Worm (Caenorhabditis elegans) whole organism, L2 larva: ENCODE results near the gene T03G11.9.

ENCODE experiments used
- C34F6.9 ChIP-seq: fragments of 150-350 bp; optimal IDR thresholded peaks from 2 replicates; lab custom pipeline; 2014; ENCODE audit warnings: missing biosample characterization, missing genetic modification characterization
- F13H6.1 ChIP-seq: sonication (generic microtip); optimal IDR thresholded peaks from 2 replicates; lab custom pipeline; 2016; ENCODE audit warnings: missing genetic modification characterization, missing compliant biosample characterization
- Y55F3AM.14 ChIP-seq: fragments of 200-800 bp; sonication (Bioruptor generic); optimal IDR thresholded peaks from 2 replicates; lab custom pipeline; 2018; ENCODE audit warnings: mild to moderate bottlenecking, missing genetic modification characterization, missing compliant biosample characterization
- ZK546.5 ChIP-seq: sonication (generic microtip); optimal IDR thresholded peaks from 2 replicates; lab custom pipeline; 2017; ENCODE audit warnings: missing biosample characterization, missing genetic modification characterization
- ama-1 ChIP-seq: fragments of 150-350 bp; optimal IDR thresholded peaks from 2 replicates; lab custom pipeline; 2018; ENCODE audit warnings: inconsistent platforms
- blmp-1 ChIP-seq: sonication (generic microtip); optimal IDR thresholded peaks from 2 replicates; lab custom pipeline; 2017; ENCODE audit warnings: missing genetic modification characterization, mild to moderate bottlenecking, missing compliant biosample characterization, antibody characterized with exemption, moderate library complexity; ENCODE audit not compliant: insufficient read depth
- ceh-16 ChIP-seq: fragments of 150-350 bp; optimal IDR thresholded peaks from 2 replicates; lab custom pipeline; 2014; ENCODE audit warnings: missing biosample characterization, missing genetic modification characterization
- ceh-82 ChIP-seq: fragments of 150-350 bp; optimal IDR thresholded peaks from 2 replicates; lab custom pipeline; 2014; ENCODE audit warnings: missing biosample characterization, missing genetic modification characterization
- crh-2 ChIP-seq: sonication (generic microtip); optimal IDR thresholded peaks from 2 replicates; lab custom pipeline; 2017; ENCODE audit warnings: missing biosample characterization, missing genetic modification characterization
- dmd-4 ChIP-seq: sonication (generic microtip); optimal IDR thresholded peaks from 2 replicates; lab custom pipeline; 2017; ENCODE audit warnings: missing biosample characterization, missing genetic modification characterization
- egl-27 ChIP-seq: sonication (generic microtip); optimal IDR thresholded peaks from 3 replicates; lab custom pipeline; 2017; ENCODE audit warnings: missing biosample characterization, missing genetic modification reagents, missing genetic modification characterization
- fos-1 ChIP-seq: fragments of 150-350 bp; optimal IDR thresholded peaks from 2 replicates; lab custom pipeline; 2014; ENCODE audit warnings: missing biosample characterization, missing genetic modification characterization
- gmeb-1 ChIP-seq: fragments of 150-350 bp; optimal IDR thresholded peaks from 2 replicates; lab custom pipeline; 2014; ENCODE audit warnings: missing biosample characterization, missing genetic modification characterization
- lin-13 ChIP-seq: fragments of 150-350 bp; optimal IDR thresholded peaks from 2 replicates; lab custom pipeline; 2014; ENCODE audit warnings: missing biosample characterization, missing genetic modification reagents, missing genetic modification characterization
- mab-5 ChIP-seq: fragments of 150-350 bp; optimal IDR thresholded peaks from 2 replicates; lab custom pipeline; 2014; ENCODE audit warnings: missing biosample characterization, missing genetic modification characterization
- mdl-1 ChIP-seq, 2 experiments: fragments of 150-350 bp in 1 of 2; sonication (generic microtip) in 1 of 2; optimal IDR thresholded peaks; 2 replicates each; lab custom pipeline; 2017; ENCODE audit warnings: missing biosample characterization in 2 of 2, missing genetic modification characterization in 2 of 2
- nhr-10 ChIP-seq: sonication (generic microtip); optimal IDR thresholded peaks from 2 replicates; lab custom pipeline; 2017; ENCODE audit warnings: missing biosample characterization, missing genetic modification characterization
- nhr-12 ChIP-seq: fragments of 150-350 bp; optimal IDR thresholded peaks from 2 replicates; lab custom pipeline; 2014; ENCODE audit warnings: missing biosample characterization, missing genetic modification characterization
- nhr-129 ChIP-seq: fragments of 150-350 bp; optimal IDR thresholded peaks from 2 replicates; lab custom pipeline; 2014; ENCODE audit warnings: missing biosample characterization, missing genetic modification characterization
- nhr-21 ChIP-seq: fragments of 150-350 bp; optimal IDR thresholded peaks from 2 replicates; lab custom pipeline; 2014; ENCODE audit warnings: missing biosample characterization, missing genetic modification characterization
- nhr-23 ChIP-seq: fragments of 150-350 bp; optimal IDR thresholded peaks from 2 replicates; lab custom pipeline; 2014; ENCODE audit warnings: missing biosample characterization, missing genetic modification reagents, missing genetic modification characterization
- nhr-237 ChIP-seq: fragments of 150-350 bp; optimal IDR thresholded peaks from 2 replicates; lab custom pipeline; 2014; ENCODE audit warnings: missing biosample characterization, missing genetic modification characterization
- nhr-25 ChIP-seq: fragments of 150-350 bp; sonication (generic microtip); optimal IDR thresholded peaks from 3 replicates; lab custom pipeline; 2014; ENCODE audit warnings: missing biosample characterization, missing genetic modification characterization
- nhr-77 ChIP-seq: fragments of 150-350 bp; optimal IDR thresholded peaks from 2 replicates; lab custom pipeline; 2014; ENCODE audit warnings: missing biosample characterization, missing genetic modification characterization
- peb-1 ChIP-seq: fragments of 150-350 bp; optimal IDR thresholded peaks from 2 replicates; lab custom pipeline; 2014; ENCODE audit warnings: missing biosample characterization, missing genetic modification characterization
- sem-4 ChIP-seq: fragments of 150-350 bp; optimal IDR thresholded peaks from 2 replicates; lab custom pipeline; 2014; ENCODE audit warnings: missing biosample characterization, missing genetic modification reagents, missing genetic modification characterization
- sma-3 ChIP-seq: sonication (generic microtip); optimal IDR thresholded peaks from 2 replicates; lab custom pipeline; 2016; ENCODE audit warnings: missing genetic modification reagents, missing genetic modification characterization, missing compliant biosample characterization
- sma-9 ChIP-seq, 2 experiments: fragments of 150-350 bp in 1 of 2; sonication (generic microtip) in 1 of 2; optimal IDR thresholded peaks; 2 replicates each; lab custom pipeline; 2014 to 2016; ENCODE audit warnings: missing genetic modification characterization in 2 of 2, mild to moderate bottlenecking in 1 of 2, missing biosample characterization in 1 of 2, missing compliant biosample characterization in 1 of 2, missing genetic modification reagents in 1 of 2, moderate library complexity in 1 of 2
- snpc-4 ChIP-seq: fragments of 150-350 bp; optimal IDR thresholded peaks from 2 replicates; lab custom pipeline; 2014; ENCODE audit warnings: missing biosample characterization, missing genetic modification characterization
- unc-55 ChIP-seq: fragments of 150-350 bp; sonication (generic microtip); optimal IDR thresholded peaks from 3 replicates; lab custom pipeline; 2014; ENCODE audit warnings: missing biosample characterization, missing genetic modification reagents, missing genetic modification characterization
- ztf-1 ChIP-seq: fragments of 200-800 bp; sonication (Bioruptor generic); conservative IDR thresholded peaks from 2 replicates; pipeline ENCODE4 v1.3.6; 2022; ENCODE audit warnings: missing genetic modification characterization, missing compliant biosample characterization
- ztf-4 ChIP-seq: fragments of 150-350 bp; optimal IDR thresholded peaks from 2 replicates; lab custom pipeline; 2014; ENCODE audit warnings: missing biosample characterization, missing genetic modification characterization

Gene T03G11.9

DNA sequence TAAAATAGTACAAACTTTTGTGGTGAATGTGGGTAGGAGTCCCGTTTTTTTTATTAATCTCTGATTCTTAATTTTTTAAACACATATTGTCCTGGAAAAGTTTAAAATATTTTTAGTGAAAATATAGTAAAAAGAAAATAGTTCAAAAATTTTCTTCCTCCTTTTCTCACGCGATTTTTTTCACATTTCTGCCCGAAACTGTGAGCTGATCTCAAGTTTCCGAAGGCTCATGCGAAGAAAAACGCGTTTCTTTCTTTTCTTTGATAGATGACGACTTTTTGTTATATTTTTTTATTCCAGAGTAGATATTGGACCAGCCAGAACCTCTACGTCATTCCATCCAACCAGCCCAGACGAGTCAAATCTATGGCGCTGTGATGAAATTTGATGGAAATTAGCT, at the start of gene T03G11.9:
Gene T03G11.9, plus strand, starts transcription at position 301 of the 400 bp plus-strand sequence.
- TF ChIP-seq Y55F3AM.14 (no peak), mdl-1 (tag; optimal IDR thresholded peaks at IDR 0.05; lab: Kevin White, UChicago) (no peak), ZK546.5 (tag; lab: Kevin White, UChicago) (no peak), F13H6.1 (tag; lab: Kevin White, UChicago) (no peak), peb-1 (no peak)

DNA sequence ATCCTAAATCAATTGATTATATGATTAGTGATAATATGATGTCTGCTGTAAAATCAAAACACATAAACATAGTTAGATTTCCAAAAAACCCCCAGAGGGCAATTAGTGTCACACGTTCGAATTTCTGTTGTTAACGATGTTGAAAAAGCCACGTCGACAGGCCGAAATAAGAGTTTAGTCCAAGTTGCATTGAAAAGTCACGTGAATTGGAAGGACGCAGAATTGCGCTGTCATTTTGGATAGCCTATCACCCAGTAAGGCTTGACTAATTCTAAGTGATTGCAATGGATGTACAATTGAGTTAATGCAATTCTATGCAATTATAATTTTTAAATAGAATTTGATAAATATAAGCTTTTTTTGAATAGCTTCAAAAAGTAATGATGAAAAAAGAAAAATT, 48.5 kb upstream of the T03G11.9 start:
- TF ChIP-seq sem-4, result no peak
- no peak for TF ChIP-seq ama-1 (lab: Kevin White, UChicago)
- TF ChIP-seq ztf-1, result no peak
- no peak for TF ChIP-seq lin-13 (GFP tag; lab: Kevin White, UChicago)
- TF ChIP-seq ztf-4 (tag; lab: Kevin White, UChicago), result no peak
- no peak for TF ChIP-seq nhr-12 (tag; lab: Kevin White, UChicago)
- TF ChIP-seq nhr-23 (tag; lab: Kevin White, UChicago), result no peak
- no peak for TF ChIP-seq sma-9 (GFP tag; optimal IDR thresholded peaks at IDR 0.05; lab: Kevin White, UChicago)
- TF ChIP-seq sma-9 (tag; optimal IDR thresholded peaks at IDR 0.05; lab: Kevin White, UChicago), result no peak
- peak; percentile 24 for TF ChIP-seq nhr-129 (tag; lab: Kevin White, UChicago)
- TF ChIP-seq crh-2 (tag; lab: Kevin White, UChicago), result peak; percentile 76
- no peak for TF ChIP-seq nhr-10
- TF ChIP-seq ceh-82, result no peak
- no peak for TF ChIP-seq ceh-16
- TF ChIP-seq nhr-25 (tag; lab: Kevin White, UChicago), result peak; percentile 8
- TF ChIP-seq snpc-4 (tag; lab: Kevin White, UChicago), result no peak
- TF ChIP-seq dmd-4 (tag; lab: Kevin White, UChicago), result no peak
- TF ChIP-seq sma-3 (GFP tag; lab: Kevin White, UChicago), result peak; percentile 0
- TF ChIP-seq mab-5 (tag; lab: Kevin White, UChicago), result no peak

DNA sequence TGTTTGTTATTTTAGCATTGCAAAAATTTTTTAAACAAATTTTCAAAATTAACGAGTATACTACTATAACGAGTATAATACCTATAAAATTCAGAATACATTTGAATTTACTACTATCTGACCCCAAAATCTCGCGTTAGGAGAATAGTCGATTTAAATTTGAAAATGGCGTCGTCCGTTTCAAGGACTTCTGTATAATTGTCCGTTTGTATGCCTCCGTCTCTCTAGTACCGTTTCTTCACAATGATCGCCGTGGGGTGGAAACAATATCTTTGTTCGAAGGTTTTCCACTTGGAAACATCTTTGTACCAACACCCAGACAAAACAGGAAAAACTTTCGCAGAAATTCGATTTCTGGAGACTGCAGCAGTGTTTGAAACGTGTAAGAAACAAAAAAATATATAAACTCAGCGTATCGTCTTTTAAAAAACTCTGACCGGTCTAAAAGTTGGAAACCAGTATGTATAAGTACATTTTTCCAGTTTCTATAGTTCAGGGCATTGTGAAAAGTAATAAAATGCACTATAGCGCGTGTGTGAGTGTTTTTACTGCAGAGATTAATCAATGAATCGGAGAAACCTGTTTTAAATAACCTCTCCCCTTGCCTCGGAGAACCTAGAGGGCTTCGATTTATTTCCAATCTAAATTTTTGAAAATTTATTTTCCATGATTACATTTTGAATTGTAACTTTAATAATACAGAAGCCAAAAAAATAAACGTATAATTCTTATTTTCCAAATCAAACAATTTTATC, 46.1 kb upstream of the T03G11.9 start:
- TF ChIP-seq blmp-1 (tag; lab: Kevin White, UChicago) (no peak), sma-9 (GFP tag; optimal IDR thresholded peaks at IDR 0.05; lab: Kevin White, UChicago) (peak; percentile 42), sma-9 (tag; optimal IDR thresholded peaks at IDR 0.05; lab: Kevin White, UChicago) (no peak), nhr-25 (tag; lab: Kevin White, UChicago) (peak; percentile 27), nhr-129 (tag; lab: Kevin White, UChicago) (peak; percentile 5), ceh-16 (peak; percentile 49), peb-1 (no peak), lin-13 (GFP tag; lab: Kevin White, UChicago) (no peak)

DNA sequence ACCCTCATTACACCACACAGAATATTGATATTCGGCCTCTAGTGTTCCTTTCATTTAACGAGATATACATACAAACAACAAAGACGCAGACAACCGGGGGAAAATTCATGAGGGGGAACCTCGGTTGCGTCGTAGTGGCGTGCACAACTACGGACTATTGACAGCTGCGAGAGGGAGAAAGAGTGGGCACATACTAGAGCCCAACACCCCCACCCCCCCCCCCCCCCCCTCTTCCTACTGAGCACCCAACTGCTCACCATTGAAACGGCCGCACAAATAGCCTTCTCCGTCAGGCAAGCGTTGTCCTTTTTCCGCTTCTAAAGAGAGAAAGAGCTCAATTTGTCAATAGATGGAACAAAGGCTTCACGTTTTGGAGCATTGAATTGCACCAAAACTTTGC, 43.9 kb upstream of the T03G11.9 start:
- TF ChIP-seq mdl-1 (tag; optimal IDR thresholded peaks at IDR 0.05; lab: Kevin White, UChicago) (no peak), C34F6.9 (tag; lab: Kevin White, UChicago) (peak; percentile 31), ceh-82 (no peak), sma-9 (GFP tag; optimal IDR thresholded peaks at IDR 0.05; lab: Kevin White, UChicago) (peak; percentile 41), sma-9 (tag; optimal IDR thresholded peaks at IDR 0.05; lab: Kevin White, UChicago) (no peak), Y55F3AM.14 (peak; percentile 19), unc-55 (GFP tag; lab: Kevin White, UChicago) (peak; percentile 21)

DNA sequence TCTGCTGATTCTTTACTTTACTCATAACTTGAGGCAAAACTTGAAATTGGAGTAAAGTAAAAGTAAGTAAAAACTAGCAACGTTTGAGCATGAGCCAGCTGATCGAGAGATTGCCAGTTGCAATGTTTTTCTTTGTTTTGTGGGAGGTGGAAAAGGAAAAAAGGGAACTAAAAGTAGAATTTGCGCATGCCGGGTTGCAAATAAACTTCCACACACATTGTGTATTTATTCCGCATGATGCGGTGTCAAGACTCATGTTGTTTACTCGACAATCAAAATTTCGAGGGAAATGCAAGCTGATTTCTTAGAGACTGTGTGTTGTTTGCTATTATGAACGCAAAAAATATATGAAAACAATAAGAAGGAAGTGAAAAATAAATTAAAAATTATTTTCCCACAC, 41.6 kb upstream of the T03G11.9 start:
- no peak for TF ChIP-seq gmeb-1 (tag; lab: Kevin White, UChicago)
- peak; percentile 69 for TF ChIP-seq F13H6.1 (tag; lab: Kevin White, UChicago)

DNA sequence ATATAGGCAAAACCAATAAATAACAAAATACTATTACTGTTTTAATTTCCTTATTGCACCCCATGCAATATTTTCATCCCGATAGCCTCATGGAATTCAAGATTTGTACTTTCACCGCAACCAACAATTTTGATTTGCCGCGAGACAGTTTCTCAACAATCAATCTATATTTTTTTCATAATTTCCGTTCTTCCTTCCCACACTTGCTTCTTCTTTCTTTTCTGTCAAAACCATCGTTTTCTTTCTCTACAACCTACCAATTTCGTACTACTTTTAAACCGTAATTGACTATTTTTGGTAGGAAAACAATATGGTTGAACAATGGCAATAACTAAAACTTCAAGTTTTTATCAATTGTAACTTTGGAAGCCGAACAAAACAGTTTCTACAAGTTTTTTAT, 36.1 kb upstream of the T03G11.9 start, which contains the start of gene C31H2.14:
Gene C31H2.14, plus strand, starts transcription at position 301 of the 400 bp plus-strand sequence.
- TF ChIP-seq ceh-82 (no peak), gmeb-1 (tag; lab: Kevin White, UChicago) (no peak), nhr-21 (tag; lab: Kevin White, UChicago) (no peak), nhr-77 (tag; lab: Kevin White, UChicago) (no peak), sem-4 (no peak), unc-55 (GFP tag; lab: Kevin White, UChicago) (no peak), fos-1 (tag; lab: Kevin White, UChicago) (no peak), nhr-237 (tag; lab: Kevin White, UChicago) (no peak), nhr-10 (no peak), egl-27 (tag; lab: Kevin White, UChicago) (no peak)
- TF ChIP-seq, all 48 proteins: peak for 0
